Fruit fly (Drosophila melanogaster) whole organism: Measurements from ENCODE around the gene CG14383.

Source experiments
- CG8478 ChIP-seq: fragments of >200 bp; optimal IDR thresholded peaks from 2 replicates; lab custom pipeline; 2018; ENCODE audit warnings: inconsistent platforms
- pan ChIP-seq: fragments of >200 bp; optimal IDR thresholded peaks from 2 replicates; lab custom pipeline; 2017

DNA sequence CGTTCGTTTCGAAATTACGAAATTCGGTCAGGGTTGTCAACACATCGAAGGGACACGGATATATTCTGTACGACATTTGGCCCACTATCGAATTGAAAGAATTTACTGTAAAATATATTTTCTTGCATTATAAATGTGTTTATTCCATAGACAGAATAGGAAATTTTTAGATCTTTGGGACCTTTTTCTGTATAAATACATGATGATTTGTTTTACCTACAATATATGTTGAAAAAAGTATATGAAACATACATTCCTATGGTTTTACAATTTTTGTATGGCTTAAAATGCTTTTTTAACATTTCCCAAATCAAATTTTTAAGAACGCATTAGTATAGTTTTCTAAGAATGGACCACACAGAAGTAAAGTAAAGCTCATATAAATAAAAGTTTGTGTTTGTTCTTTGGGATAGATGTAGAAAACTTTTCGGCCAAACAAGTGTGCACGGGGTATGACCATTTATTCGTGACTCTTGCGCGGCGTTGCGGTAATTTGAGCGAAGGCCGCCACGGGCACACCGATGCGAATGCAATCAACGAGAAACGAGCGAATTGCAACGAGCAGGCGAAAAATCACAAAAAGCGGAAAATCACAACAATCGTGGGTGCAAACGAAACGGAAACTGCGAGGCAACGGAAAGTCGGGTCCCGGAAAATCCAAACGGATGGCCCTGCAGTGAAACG lies 9.4 kb upstream of the CG14383 start, which contains the start of the genes CG17327, CG44194 and CG7518:
- TF ChIP-seq CG8478 (lab: Kevin White, UChicago): no peak
- TF ChIP-seq pan: no peak
